Fruit fly (Drosophila melanogaster) whole organism: ENCODE measurements around the gene Ptx1.

Experiments used
- CG8478 ChIP-seq: fragments of >200 bp; optimal IDR thresholded peaks from 2 replicates; lab custom pipeline; 2018; ENCODE audit warnings: inconsistent platforms
- Dll ChIP-seq: fragments of >200 bp; optimal IDR thresholded peaks from 2 replicates; lab custom pipeline; 2017
- psq ChIP-seq: fragments of >200 bp; optimal IDR thresholded peaks from 2 replicates; lab custom pipeline; 2017

dm6 chr3R:30902061-30902460, 10.5 kb upstream of the Ptx1 start, which contains the start of gene CG33483:
- TF ChIP-seq Dll (lab: Kevin White, UChicago), result no peak
- no peak for TF ChIP-seq psq (lab: Kevin White, UChicago)
- TF ChIP-seq CG8478 (lab: Kevin White, UChicago), result no peak
